Fruit fly (Drosophila melanogaster): ENCODE results near the gene CG9471.

Gene CG9471

dm6 chr3R:9771519-9771972 is at the start of gene CG9471 (continued):
- TF ChIP-seq CG16779 (tag; optimal IDR thresholded peaks at IDR 0.05), result peak; percentile 85
- peak; percentile 95 for TF ChIP-seq net (GFP tag; optimal IDR thresholded peaks at IDR 0.05)
- peak; percentile 95 for TF ChIP-seq CG34406 (GFP tag; optimal IDR thresholded peaks at IDR 0.05)
- peak; percentile 98 for TF ChIP-seq esn (GFP tag; optimal IDR thresholded peaks at IDR 0.05)
- TF ChIP-seq dsx (GFP tag; optimal IDR thresholded peaks at IDR 0.05; ENCODE audit: poor library complexity, severe bottlenecking), result peak; percentile 93
- peak; percentile 94 for TF ChIP-seq Ets21C (GFP tag; optimal IDR thresholded peaks at IDR 0.05)
- peak; percentile 96 for TF ChIP-seq CG10631 (GFP tag; optimal IDR thresholded peaks at IDR 0.05)
- peak; percentile 87 for TF ChIP-seq CG6854 (GFP tag; optimal IDR thresholded peaks at IDR 0.05)

- no peak for TF ChIP-seq lz (GFP tag; optimal IDR thresholded peaks at IDR 0.05)
- TF ChIP-seq dsx (GFP tag; optimal IDR thresholded peaks at IDR 0.05; ENCODE audit: poor library complexity, severe bottlenecking), result no peak
- TF ChIP-seq achi (GFP tag; optimal IDR thresholded peaks at IDR 0.05), result no peak
- TF ChIP-seq Sox102F (GFP tag; optimal IDR thresholded peaks at IDR 0.05), result no peak
- TF ChIP-seq Gug (GFP tag; IDR thresholded peaks at IDR 0.05), result no peak
- no peak for TF ChIP-seq Ets96B (tag; optimal IDR thresholded peaks at IDR 0.05)
- no peak for TF ChIP-seq fd59A (GFP tag; optimal IDR thresholded peaks at IDR 0.05)
- no peak for TF ChIP-seq Hr38 (GFP tag; optimal IDR thresholded peaks at IDR 0.05)
- no peak for TF ChIP-seq eg (GFP tag; IDR thresholded peaks at IDR 0.05)
- no peak for TF ChIP-seq CG15336 (GFP tag; IDR thresholded peaks at IDR 0.05)
- no peak for TF ChIP-seq CG10669 (GFP tag; optimal IDR thresholded peaks at IDR 0.05)
- no peak for TF ChIP-seq Sox14 (GFP tag; optimal IDR thresholded peaks at IDR 0.05)
- TF ChIP-seq esn (GFP tag; optimal IDR thresholded peaks at IDR 0.05), result no peak
- TF ChIP-seq CG6808 (GFP tag; optimal IDR thresholded peaks at IDR 0.05), result no peak
- no peak for TF ChIP-seq dac (GFP tag; optimal IDR thresholded peaks at IDR 0.05)
- no peak for TF ChIP-seq CG6792 (GFP tag; optimal IDR thresholded peaks at IDR 0.05)
- no peak for TF ChIP-seq ss (GFP tag; optimal IDR thresholded peaks at IDR 0.05)
- TF ChIP-seq CG6854 (GFP tag; optimal IDR thresholded peaks at IDR 0.05), result no peak
- TF ChIP-seq CG6276 (GFP tag; optimal IDR thresholded peaks at IDR 0.05), result no peak
Observed at dm6 chr3R:9821091-9821490, 49.7 kb upstream of the CG9471 start, which contains the start of gene CG42857. CG42857 (minus strand) TSS chr3R:9821191.

- TF ChIP-seq dsx (GFP tag; optimal IDR thresholded peaks at IDR 0.05; ENCODE audit: poor library complexity, severe bottlenecking) (no peak), lz (GFP tag; optimal IDR thresholded peaks at IDR 0.05) (no peak), CG9139 (GFP tag; optimal IDR thresholded peaks at IDR 0.05) (no peak), Eip75B (GFP tag; optimal IDR thresholded peaks at IDR 0.05) (no peak), Ets21C (GFP tag; optimal IDR thresholded peaks at IDR 0.05) (no peak), fkh (GFP tag; optimal IDR thresholded peaks at IDR 0.05) (no peak), dac (GFP tag; optimal IDR thresholded peaks at IDR 0.05) (no peak)
Observed at dm6 chr3R:9819777-9820176, 48.4 kb upstream of the CG9471 start, which contains the start of gene CG9458. CG9458 (minus strand) TSS chr3R:9819877.

- TF ChIP-seq Gug (GFP tag; IDR thresholded peaks at IDR 0.05) (no peak), fd59A (GFP tag; optimal IDR thresholded peaks at IDR 0.05) (no peak), Hr39 (GFP tag; optimal IDR thresholded peaks at IDR 0.05) (no peak), esn (GFP tag; optimal IDR thresholded peaks at IDR 0.05) (no peak), Sox14 (GFP tag; optimal IDR thresholded peaks at IDR 0.05) (no peak), Ets96B (tag; optimal IDR thresholded peaks at IDR 0.05) (no peak), Smox (GFP tag; optimal IDR thresholded peaks at IDR 0.05) (no peak), CG8632 (GFP tag; optimal IDR thresholded peaks at IDR 0.05) (no peak), pdm3 (GFP tag; optimal IDR thresholded peaks at IDR 0.05) (no peak), svp (GFP tag) (no peak), topi (GFP tag; optimal IDR thresholded peaks at IDR 0.05) (no peak)
Observed at dm6 chr3R:9818295-9818694, 47.0 kb upstream of the CG9471 start, which contains the start of gene CG9459. CG9459 (minus strand) TSS chr3R:9818395.

dm6 chr3R:9816879-9817278 is 45.5 kb upstream of the CG9471 start, which contains the start of gene CG16904:
CG16904 (minus strand) TSS chr3R:9816979.
- TF ChIP-seq Hr39 (GFP tag; optimal IDR thresholded peaks at IDR 0.05), result no peak

Data from whole organism, prepupa.